Fruit fly (Drosophila melanogaster) whole organism, embryonic: Measurements from ENCODE around the gene yellow-e.

Experiments used
- Aef1 ChIP-seq: fragments of 200-800 bp; sonication (Bioruptor generic); IDR thresholded peaks from 3 replicates; pipeline ENCODE4 v1.3.6; 2022; ENCODE audit warnings: missing biosample characterization, missing genetic modification characterization
- Atf3 ChIP-seq: fragments of 200-800 bp; sonication (Bioruptor generic); optimal IDR thresholded peaks from 3 replicates; lab custom pipeline; 2016; ENCODE audit warnings: missing biosample characterization, missing genetic modification characterization
- Bteb2 ChIP-seq: fragments of 200-800 bp; sonication (Bioruptor generic); optimal IDR thresholded peaks from 2 replicates; lab custom pipeline; 2016; ENCODE audit warnings: missing biosample characterization, missing genetic modification characterization
- CG10274 ChIP-seq: fragments of 200-800 bp; sonication (Bioruptor generic); optimal IDR thresholded peaks from 3 replicates; lab custom pipeline; 2017; ENCODE audit warnings: missing biosample characterization, mild to moderate bottlenecking, missing genetic modification characterization
- CG12071 ChIP-seq: fragments of 200-800 bp; sonication (Bioruptor generic); optimal IDR thresholded peaks from 3 replicates; lab custom pipeline; 2018; ENCODE audit warnings: missing biosample characterization, mild to moderate bottlenecking, missing genetic modification characterization
- CG12219 ChIP-seq: fragments of 200-800 bp; sonication (Bioruptor generic); optimal IDR thresholded peaks from 3 replicates; lab custom pipeline; 2018; ENCODE audit warnings: missing biosample characterization, mild to moderate bottlenecking, missing genetic modification characterization
- CG13424 ChIP-seq: fragments of 200-800 bp; sonication (Bioruptor generic); optimal IDR thresholded peaks from 2 replicates; lab custom pipeline; 2019; ENCODE audit warnings: missing biosample characterization, mild to moderate bottlenecking, missing genetic modification characterization, moderate library complexity
- CG14014 ChIP-seq: fragments of 200-800 bp; sonication (Bioruptor generic); IDR thresholded peaks from 2 replicates; pipeline ENCODE4 v1.3.6; 2022; ENCODE audit warnings: missing biosample characterization, missing genetic modification characterization
- CG14965 ChIP-seq: fragments of 200-800 bp; sonication (Bioruptor generic); optimal IDR thresholded peaks from 2 replicates; lab custom pipeline; 2016; ENCODE audit warnings: missing biosample characterization, missing genetic modification characterization, borderline replicate concordance
- CG17328 ChIP-seq: fragments of 200-800 bp; sonication (Bioruptor generic); IDR thresholded peaks from 2 replicates; pipeline ENCODE4 v1.3.6; 2022; ENCODE audit warnings: missing biosample characterization, missing genetic modification characterization
- CG2199 ChIP-seq: fragments of 200-800 bp; sonication (Bioruptor generic); IDR thresholded peaks from 3 replicates; pipeline ENCODE4 v1.3.6; 2022; ENCODE audit warnings: missing biosample characterization, missing genetic modification characterization
- CG2202 ChIP-seq: fragments of 200-800 bp; sonication (Bioruptor generic); optimal IDR thresholded peaks from 2 replicates; lab custom pipeline; 2018; ENCODE audit warnings: missing biosample characterization, mild to moderate bottlenecking, missing genetic modification characterization
- CG31441 ChIP-seq: fragments of 200-800 bp; sonication (Bioruptor generic); IDR thresholded peaks from 2 replicates; pipeline ENCODE4 v1.3.6; 2022; ENCODE audit warnings: missing biosample characterization, missing genetic modification characterization
- CG3281 ChIP-seq: fragments of 200-800 bp; sonication (Bioruptor generic); optimal IDR thresholded peaks from 3 replicates; lab custom pipeline; 2017; ENCODE audit warnings: missing biosample characterization, mild to moderate bottlenecking, missing genetic modification characterization
- CG34224 ChIP-seq: fragments of 200-800 bp; sonication (Bioruptor generic); IDR thresholded peaks from 3 replicates; pipeline ENCODE4 v1.3.6; 2022; ENCODE audit warnings: missing biosample characterization, missing genetic modification characterization; ENCODE audit not compliant: partially characterized antibody
- CG4360 ChIP-seq: fragments of 200-800 bp; sonication (Bioruptor generic); IDR thresholded peaks from 2 replicates; pipeline ENCODE4 v1.3.6; 2022; ENCODE audit warnings: missing biosample characterization, missing genetic modification characterization
- CG4404 ChIP-seq: fragments of 200-800 bp; sonication (Bioruptor generic); IDR thresholded peaks from 2 replicates; pipeline ENCODE4 v1.3.6; 2022; ENCODE audit warnings: missing biosample characterization, missing genetic modification characterization
- CG6272 ChIP-seq: fragments of 200-800 bp; sonication (Bioruptor generic); IDR thresholded peaks from 2 replicates; pipeline ENCODE4 v1.3.6; 2022; ENCODE audit warnings: missing biosample characterization, missing genetic modification characterization
- Dad ChIP-seq: fragments of 200-800 bp; sonication (Bioruptor generic); optimal IDR thresholded peaks from 3 replicates; lab custom pipeline; 2016; ENCODE audit warnings: missing biosample characterization, missing genetic modification characterization
- Dll ChIP-seq: fragments of 200-800 bp; sonication (Bioruptor generic); IDR thresholded peaks from 4 replicates; pipeline ENCODE4 v1.3.6; 2022; ENCODE audit warnings: missing biosample characterization, missing genetic modification characterization; ENCODE audit not compliant: partially characterized antibody
- ERR ChIP-seq: fragments of 200-800 bp; sonication (Bioruptor generic); optimal IDR thresholded peaks from 2 replicates; lab custom pipeline; 2016; ENCODE audit warnings: missing biosample characterization, missing genetic modification characterization
- H15 ChIP-seq: fragments of 200-800 bp; sonication (Bioruptor generic); IDR thresholded peaks from 3 replicates; pipeline ENCODE4 v1.3.6; 2022; ENCODE audit warnings: missing biosample characterization, missing genetic modification characterization
- Hr39 ChIP-seq: fragments of >200 bp; optimal IDR thresholded peaks from 2 replicates; lab custom pipeline; 2017
- Jarid2 ChIP-seq: fragments of 200-800 bp; sonication (Bioruptor generic); optimal IDR thresholded peaks from 3 replicates; lab custom pipeline; 2017; ENCODE audit warnings: mild to moderate bottlenecking, missing biosample characterization, missing genetic modification reagents, missing genetic modification characterization
- Xrp1 ChIP-seq: fragments of 200-800 bp; sonication (Bioruptor generic); IDR thresholded peaks from 2 replicates; pipeline ENCODE4 v1.3.6; 2022; ENCODE audit warnings: missing biosample characterization, missing genetic modification characterization
- YL-1 ChIP-seq: fragments of 200-800 bp; sonication (Bioruptor generic); optimal IDR thresholded peaks from 3 replicates; lab custom pipeline; 2017; ENCODE audit warnings: missing biosample characterization, mild to moderate bottlenecking, missing genetic modification characterization
- az2 ChIP-seq: fragments of 200-800 bp; sonication (Bioruptor generic); optimal IDR thresholded peaks from 3 replicates; lab custom pipeline; 2016; ENCODE audit warnings: missing biosample characterization, missing genetic modification characterization
- bab2 ChIP-seq: fragments of 200-800 bp; sonication (Bioruptor generic); optimal IDR thresholded peaks from 2 replicates; lab custom pipeline; 2016; ENCODE audit warnings: missing biosample characterization, missing genetic modification characterization
- chm ChIP-seq: fragments of 200-800 bp; sonication (Bioruptor generic); IDR thresholded peaks from 2 replicates; pipeline ENCODE4 v1.3.6; 2022; ENCODE audit warnings: missing biosample characterization, missing genetic modification characterization
- dan ChIP-seq: fragments of 200-800 bp; sonication (Bioruptor generic); IDR thresholded peaks from 2 replicates; pipeline ENCODE4 v1.3.6; 2022; ENCODE audit warnings: missing biosample characterization, missing genetic modification characterization
- exex ChIP-seq: fragments of 200-800 bp; sonication (Bioruptor generic); optimal IDR thresholded peaks from 4 replicates; lab custom pipeline; 2018; ENCODE audit warnings: missing biosample characterization, mild to moderate bottlenecking, missing genetic modification characterization, moderate library complexity
- fu2 ChIP-seq: fragments of 200-800 bp; sonication (Bioruptor generic); optimal IDR thresholded peaks from 2 replicates; lab custom pipeline; 2016; ENCODE audit warnings: missing biosample characterization, missing genetic modification characterization
- gcm ChIP-seq: fragments of 200-800 bp; sonication (Bioruptor generic); optimal IDR thresholded peaks from 2 replicates; lab custom pipeline; 2019; ENCODE audit warnings: missing biosample characterization, mild to moderate bottlenecking, missing genetic modification characterization, moderate library complexity
- gfzf ChIP-seq: fragments of 200-800 bp; sonication (Bioruptor generic); optimal IDR thresholded peaks from 2 replicates; lab custom pipeline; 2016; ENCODE audit warnings: missing biosample characterization, mild to moderate bottlenecking, missing genetic modification characterization, moderate library complexity
- ken ChIP-seq: fragments of 200-800 bp; sonication (Bioruptor generic); IDR thresholded peaks from 3 replicates; pipeline ENCODE4 v1.3.6; 2022; ENCODE audit warnings: missing biosample characterization, missing genetic modification characterization
- nau ChIP-seq: fragments of 200-800 bp; sonication (Bioruptor generic); optimal IDR thresholded peaks from 3 replicates; lab custom pipeline; 2017; ENCODE audit warnings: missing biosample characterization, mild to moderate bottlenecking, missing genetic modification characterization, missing genetic modification reagents
- pnt ChIP-seq: fragments of 200-800 bp; sonication (Bioruptor generic); optimal IDR thresholded peaks from 3 replicates; lab custom pipeline; 2016; ENCODE audit warnings: missing biosample characterization, missing genetic modification characterization
- row ChIP-seq: fragments of 200-800 bp; sonication (Bioruptor generic); IDR thresholded peaks from 3 replicates; pipeline ENCODE4 v1.3.6; 2022; ENCODE audit warnings: missing biosample characterization, missing genetic modification characterization
- run ChIP-seq: fragments of 200-800 bp; sonication (Bioruptor generic); optimal IDR thresholded peaks from 3 replicates; lab custom pipeline; 2018; ENCODE audit warnings: missing biosample characterization, mild to moderate bottlenecking, missing genetic modification characterization
- sc ChIP-seq, 3 experiments: fragments of >200 bp in 2 of 3; fragments of 200-800 bp in 1 of 3; sonication (Bioruptor generic) in 1 of 3; optimal IDR thresholded peaks; 2 replicates in 2 of 3; 3 replicates in 1 of 3; lab custom pipeline; 2017; ENCODE audit warnings: mild to moderate bottlenecking in 1 of 3, missing biosample characterization in 1 of 3, missing genetic modification characterization in 1 of 3, missing genetic modification reagents in 1 of 3
- schlank ChIP-seq: fragments of 200-800 bp; sonication (Bioruptor generic); optimal IDR thresholded peaks from 2 replicates; lab custom pipeline; 2018; ENCODE audit warnings: missing biosample characterization, mild to moderate bottlenecking, missing genetic modification characterization
- sens ChIP-seq: fragments of 200-800 bp; sonication (Bioruptor generic); peaks from one replicate; lab custom pipeline; 2016; ENCODE audit warnings: missing biosample characterization, missing genetic modification characterization
- seq ChIP-seq: fragments of 200-800 bp; sonication (Bioruptor generic); IDR thresholded peaks from 2 replicates; pipeline ENCODE4 v1.3.6; 2022; ENCODE audit warnings: missing biosample characterization, missing genetic modification characterization
- sob ChIP-seq: fragments of 200-800 bp; sonication (Bioruptor generic); IDR thresholded peaks from 2 replicates; pipeline ENCODE4 v1.3.6; 2022; ENCODE audit warnings: missing biosample characterization, missing genetic modification characterization
- tio ChIP-seq: fragments of 200-800 bp; sonication (Bioruptor generic); optimal IDR thresholded peaks from 2 replicates; lab custom pipeline; 2017; ENCODE audit warnings: missing biosample characterization, missing genetic modification characterization, inconsistent platforms
- unpg ChIP-seq: fragments of 200-800 bp; sonication (Bioruptor generic); optimal IDR thresholded peaks from 3 replicates; lab custom pipeline; 2018; ENCODE audit warnings: missing biosample characterization, mild to moderate bottlenecking, missing genetic modification characterization, moderate library complexity
- wor ChIP-seq: fragments of 200-800 bp; sonication (Bioruptor generic); IDR thresholded peaks from 2 replicates; pipeline ENCODE4 v1.3.6; 2022; ENCODE audit warnings: missing biosample characterization, missing genetic modification characterization
- yki ChIP-seq: fragments of >200 bp; optimal IDR thresholded peaks from 3 replicates; lab custom pipeline; 2018
- zen ChIP-seq: fragments of 200-800 bp; sonication (Bioruptor generic); optimal IDR thresholded peaks from 3 replicates; lab custom pipeline; 2018; ENCODE audit warnings: missing biosample characterization, mild to moderate bottlenecking, missing genetic modification characterization, moderate library complexity
- zf30C ChIP-seq: fragments of 200-800 bp; sonication (Bioruptor generic); optimal IDR thresholded peaks from 3 replicates; lab custom pipeline; 2018; ENCODE audit warnings: missing biosample characterization, mild to moderate bottlenecking, missing genetic modification characterization

The yellow-e gene

dm6 chr3R:13428341-13429040, 13.4 kb upstream of the yellow-e start (continued):
- no peak for TF ChIP-seq exex
- peak; percentile 58; the same call in 1 of the 3 replicates for TF ChIP-seq ken (GFP tag; lab: Robert Waterston, UW)
- no peak for TF ChIP-seq CG10274 (GFP tag; lab: Kevin White, UChicago)
- TF ChIP-seq schlank (tag; lab: Kevin White, UChicago) = no peak
- TF ChIP-seq dan (GFP tag; lab: Robert Waterston, UW) = no peak
- peak; percentile 42; the same call in 1 of the 2 replicates for TF ChIP-seq sob (GFP tag; lab: Robert Waterston, UW)
- TF ChIP-seq YL-1 = no peak
- no peak for TF ChIP-seq CG6272 (GFP tag; lab: Robert Waterston, UW)
- peak; percentile 53 for TF ChIP-seq CG2202 (tag; lab: Kevin White, UChicago)
- TF ChIP-seq fu2 (GFP tag; lab: Kevin White, UChicago) = no peak
- TF ChIP-seq H15 (GFP tag; lab: Robert Waterston, UW) = peak; percentile 63; the same call in 2 of the 3 replicates
- peak; percentile 71 for TF ChIP-seq CG13424 (tag; lab: Kevin White, UChicago)
- peak; percentile 83 for TF ChIP-seq Xrp1 (GFP tag; lab: Robert Waterston, UW)
- TF ChIP-seq run (tag; lab: Kevin White, UChicago) = peak; percentile 37
- peak; percentile 32; the same call in 1 of the 2 replicates for TF ChIP-seq seq (GFP tag; lab: Robert Waterston, UW)
- 0 out of 3 replicates have a peak, but pooled peaks have one; percentile 31 for TF ChIP-seq CG2199 (GFP tag; lab: Robert Waterston, UW)
- no peak for TF ChIP-seq CG14965 (GFP tag; lab: Kevin White, UChicago)
- peak; percentile 27 for TF ChIP-seq Dad
- peak; percentile 51 for TF ChIP-seq bab2 (GFP tag; lab: Kevin White, UChicago)
- TF ChIP-seq CG34224 (GFP tag; lab: Robert Waterston, UW) = no peak
- TF ChIP-seq yki (lab: Kevin White, UChicago) = no peak
- TF ChIP-seq Aef1 (GFP tag; lab: Robert Waterston, UW) = peak; percentile 68
- peak; percentile 65 for TF ChIP-seq zen
- TF ChIP-seq az2 (GFP tag; lab: Kevin White, UChicago) = peak; percentile 69
- no peak for TF ChIP-seq ERR (GFP tag; lab: Kevin White, UChicago)
- TF ChIP-seq Hr39 (lab: Kevin White, UChicago) = no peak
- TF ChIP-seq sc (optimal IDR thresholded peaks at IDR 0.05; lab: Kevin White, UChicago) = no peak
- TF ChIP-seq sc (GFP tag; optimal IDR thresholded peaks at IDR 0.05; lab: Kevin White, UChicago) = no peak
- peak; percentile 42 for TF ChIP-seq pnt (GFP tag; lab: Kevin White, UChicago)
- no peak for TF ChIP-seq Dll
- peak; percentile 65 for TF ChIP-seq CG12219 (GFP tag; lab: Kevin White, UChicago)
- peak; percentile 80 for TF ChIP-seq CG31441 (GFP tag; lab: Robert Waterston, UW)
- peak; percentile 53 for TF ChIP-seq gcm (GFP tag; lab: Kevin White, UChicago)
- peak; percentile 52 for TF ChIP-seq CG4360
- peak; percentile 32 for TF ChIP-seq Atf3 (GFP tag; lab: Kevin White, UChicago)
- TF ChIP-seq unpg = peak; percentile 83
- peak; percentile 95 for TF ChIP-seq sens (GFP tag; lab: Kevin White, UChicago)
- peak; percentile 64 for TF ChIP-seq CG4404 (GFP tag; lab: Robert Waterston, UW)
- TF ChIP-seq chm (GFP tag; lab: Robert Waterston, UW) = no peak
- TF ChIP-seq CG17328 (GFP tag; lab: Robert Waterston, UW) = peak; percentile 71
- peak; percentile 46 for TF ChIP-seq Bteb2 (GFP tag; lab: Kevin White, UChicago)
- TF ChIP-seq nau = peak; percentile 67
- peak; percentile 71 for TF ChIP-seq CG12071 (GFP tag; lab: Kevin White, UChicago)
- peak; percentile 62 for TF ChIP-seq CG14014 (GFP tag; lab: Robert Waterston, UW)
- peak; percentile 31 for TF ChIP-seq Jarid2 (GFP tag; lab: Kevin White, UChicago)
- TF ChIP-seq zf30C (GFP tag; lab: Kevin White, UChicago) = no peak
- TF ChIP-seq gfzf (GFP tag; lab: Kevin White, UChicago) = no peak
- peak; percentile 45 for TF ChIP-seq tio (GFP tag; lab: Kevin White, UChicago)
- TF ChIP-seq row (GFP tag; lab: Robert Waterston, UW) = peak; percentile 85
- TF ChIP-seq CG3281 = peak; percentile 47
- 0 out of 2 replicates have a peak, but pooled peaks have one; percentile 28 for TF ChIP-seq wor (GFP tag; lab: Robert Waterston, UW)
